Worm (Caenorhabditis elegans) whole organism, L4 larva: Measurements from ENCODE around the gene acc-3.

Experiments used
- F49E8.2 ChIP-seq: sonication (generic microtip); optimal IDR thresholded peaks from 2 replicates; lab custom pipeline; 2016; ENCODE audit warnings: missing compliant biosample characterization, mild to moderate bottlenecking, missing genetic modification characterization, borderline replicate concordance
- R02D3.7 ChIP-seq: fragments of 150-350 bp; sonication (generic microtip); optimal IDR thresholded peaks from 3 replicates; lab custom pipeline; 2014; ENCODE audit warnings: missing biosample characterization, missing genetic modification characterization
- T20F7.1 ChIP-seq: fragments of 200-800 bp; sonication (Bioruptor generic); optimal IDR thresholded peaks from 2 replicates; lab custom pipeline; 2018; ENCODE audit warnings: mild to moderate bottlenecking, missing genetic modification characterization, missing compliant biosample characterization
- T26A8.4 ChIP-seq: fragments of 200-800 bp; sonication (Bioruptor generic); IDR thresholded peaks from 2 replicates; pipeline ENCODE4 v1.3.6; 2022; ENCODE audit warnings: missing genetic modification characterization, missing compliant biosample characterization
- Y48G9A.11 ChIP-seq: fragments of 200-800 bp; sonication (Bioruptor generic); IDR thresholded peaks from 2 replicates; pipeline ENCODE4 v1.3.6; 2022; ENCODE audit warnings: missing genetic modification reagents, missing genetic modification characterization, missing compliant biosample characterization
- Y75B8A.6 ChIP-seq: fragments of 200-800 bp; sonication (Bioruptor generic); IDR thresholded peaks from 2 replicates; pipeline ENCODE4 v1.3.6; 2022; ENCODE audit warnings: missing genetic modification reagents, missing genetic modification characterization, missing compliant biosample characterization
- ama-1 ChIP-seq: fragments of 150-350 bp; optimal IDR thresholded peaks from 2 replicates; lab custom pipeline; 2014; ENCODE audit warnings: inconsistent platforms, mixed read lengths
- arid-1 ChIP-seq: fragments of 200-800 bp; sonication (Bioruptor generic); conservative IDR thresholded peaks from 2 replicates; pipeline ENCODE4 v1.3.6; 2022; ENCODE audit warnings: missing genetic modification reagents, missing genetic modification characterization, missing compliant biosample characterization
- ceh-28 ChIP-seq: fragments of 150-350 bp; optimal IDR thresholded peaks from 2 replicates; lab custom pipeline; 2014; ENCODE audit warnings: missing biosample characterization, missing genetic modification reagents, missing genetic modification characterization
- ceh-32 ChIP-seq: sonication (generic microtip); optimal IDR thresholded peaks from 2 replicates; lab custom pipeline; 2016; ENCODE audit warnings: mild to moderate bottlenecking, missing genetic modification characterization, missing compliant biosample characterization; ENCODE audit not compliant: poor library complexity
- ceh-62 ChIP-seq: sonication (generic microtip); optimal IDR thresholded peaks from 2 replicates; lab custom pipeline; 2017; ENCODE audit warnings: missing biosample characterization, missing genetic modification characterization
- daf-12 ChIP-seq: fragments of 150-350 bp; optimal IDR thresholded peaks from 2 replicates; lab custom pipeline; 2014; ENCODE audit warnings: missing biosample characterization, missing genetic modification reagents, missing genetic modification characterization
- daf-8 ChIP-seq: fragments of 200-800 bp; sonication (Bioruptor generic); IDR thresholded peaks from 2 replicates; pipeline ENCODE4 v1.3.6; 2022; ENCODE audit warnings: missing genetic modification characterization, missing compliant biosample characterization
- dmd-6 ChIP-seq: fragments of 200-800 bp; sonication (Bioruptor generic); IDR thresholded peaks from 2 replicates; pipeline ENCODE4 v1.3.6; 2022; ENCODE audit warnings: missing genetic modification reagents, missing genetic modification characterization, missing compliant biosample characterization
- dmd-9 ChIP-seq: fragments of 200-800 bp; sonication (Bioruptor generic); IDR thresholded peaks from 2 replicates; pipeline ENCODE4 v1.3.6; 2022; ENCODE audit warnings: missing genetic modification reagents, missing genetic modification characterization, missing compliant biosample characterization
- dpl-1 ChIP-seq: fragments of 150-350 bp; optimal IDR thresholded peaks from 2 replicates; lab custom pipeline; 2014; ENCODE audit warnings: missing biosample characterization, missing genetic modification reagents, missing genetic modification characterization
- egl-43 ChIP-seq: fragments of 200-800 bp; sonication (Bioruptor generic); IDR thresholded peaks from 2 replicates; pipeline ENCODE4 v1.3.6; 2022; ENCODE audit warnings: missing genetic modification reagents, missing genetic modification characterization, missing compliant biosample characterization
- hmg-1.1 ChIP-seq: fragments of 200-800 bp; sonication (Bioruptor generic); IDR thresholded peaks from 2 replicates; pipeline ENCODE4 v1.3.6; 2022; ENCODE audit warnings: missing genetic modification reagents, missing genetic modification characterization, missing compliant biosample characterization
- jun-1 ChIP-seq: fragments of 150-350 bp; optimal IDR thresholded peaks from 2 replicates; lab custom pipeline; 2014; ENCODE audit warnings: missing biosample characterization, missing genetic modification reagents, missing genetic modification characterization
- lim-7 ChIP-seq: fragments of 200-800 bp; sonication (Bioruptor generic); IDR thresholded peaks from 2 replicates; pipeline ENCODE4 v1.3.6; 2022; ENCODE audit warnings: missing genetic modification characterization, missing compliant biosample characterization
- lin-1 ChIP-seq: fragments of 200-800 bp; sonication (Bioruptor generic); IDR thresholded peaks from 2 replicates; pipeline ENCODE4 v1.3.6; 2022; ENCODE audit warnings: missing genetic modification reagents, missing genetic modification characterization, missing compliant biosample characterization
- lin-15B ChIP-seq: fragments of 150-350 bp; sonication (generic microtip); optimal IDR thresholded peaks from 3 replicates; lab custom pipeline; 2014; ENCODE audit warnings: missing biosample characterization, missing genetic modification characterization
- lin-29 ChIP-seq: fragments of 200-800 bp; sonication (Bioruptor generic); IDR thresholded peaks from 2 replicates; pipeline ENCODE4 v1.3.6; 2022; ENCODE audit warnings: missing genetic modification reagents, missing genetic modification characterization, missing compliant biosample characterization
- lsy-2 ChIP-seq, 2 experiments: fragments of 150-350 bp in 1 of 2; sonication (generic microtip) in 1 of 2; optimal IDR thresholded peaks; 2 replicates each; lab custom pipeline; 2014 to 2017; ENCODE audit warnings: missing biosample characterization in 2 of 2, missing genetic modification characterization in 2 of 2
- mdl-1 ChIP-seq, 2 experiments: fragments of 150-350 bp in 1 of 2; sonication (generic microtip) in 1 of 2; optimal IDR thresholded peaks; 2 replicates each; lab custom pipeline; 2014 to 2017; ENCODE audit warnings: missing biosample characterization in 2 of 2, missing genetic modification characterization in 2 of 2
- mdt-29 ChIP-seq: fragments of 200-800 bp; sonication (Bioruptor generic); IDR thresholded peaks from 2 replicates; pipeline ENCODE4 v1.3.6; 2022; ENCODE audit warnings: missing genetic modification reagents, missing genetic modification characterization, missing compliant biosample characterization
- mep-1 ChIP-seq: fragments of 150-350 bp; sonication (generic microtip); optimal IDR thresholded peaks from 3 replicates; lab custom pipeline; 2014; ENCODE audit warnings: missing biosample characterization, missing genetic modification characterization
- mes-2 ChIP-seq: sonication (generic microtip); optimal IDR thresholded peaks from 2 replicates; lab custom pipeline; 2016; ENCODE audit warnings: missing genotype, mild to moderate bottlenecking, missing genetic modification characterization, missing compliant biosample characterization; ENCODE audit not compliant: poor library complexity, severe bottlenecking
- mxl-2 ChIP-seq: fragments of 200-800 bp; sonication (Bioruptor generic); conservative IDR thresholded peaks from 2 replicates; pipeline ENCODE4 v1.3.6; 2022; ENCODE audit warnings: missing genetic modification reagents, missing genetic modification characterization, missing compliant biosample characterization
- nhr-10 ChIP-seq: fragments of 150-350 bp; optimal IDR thresholded peaks from 2 replicates; lab custom pipeline; 2014; ENCODE audit warnings: missing biosample characterization, missing genetic modification characterization
- nhr-11 ChIP-seq: fragments of 150-350 bp; optimal IDR thresholded peaks from 2 replicates; lab custom pipeline; 2014; ENCODE audit warnings: missing biosample characterization, missing genetic modification characterization
- nhr-111 ChIP-seq: fragments of 200-800 bp; sonication (Bioruptor generic); optimal IDR thresholded peaks from 2 replicates; lab custom pipeline; 2018; ENCODE audit warnings: mild to moderate bottlenecking, missing genetic modification characterization, missing compliant biosample characterization
- nhr-25 ChIP-seq: sonication (generic microtip); optimal IDR thresholded peaks from 2 replicates; lab custom pipeline; 2017; ENCODE audit warnings: missing genetic modification characterization, mild to moderate bottlenecking, missing compliant biosample characterization, antibody characterized with exemption, moderate library complexity, borderline replicate concordance; ENCODE audit not compliant: insufficient read depth
- nhr-28 ChIP-seq: fragments of 150-350 bp; optimal IDR thresholded peaks from 2 replicates; lab custom pipeline; 2014; ENCODE audit warnings: missing biosample characterization, missing genetic modification characterization
- nhr-42 ChIP-seq: fragments of 200-800 bp; sonication (Bioruptor generic); IDR thresholded peaks from 2 replicates; pipeline ENCODE4 v1.3.6; 2022; ENCODE audit warnings: missing genetic modification characterization, missing compliant biosample characterization
- nhr-6 ChIP-seq: fragments of 150-350 bp; optimal IDR thresholded peaks from 2 replicates; lab custom pipeline; 2014; ENCODE audit warnings: missing biosample characterization, missing genetic modification characterization
- nhr-76 ChIP-seq: fragments of 150-350 bp; optimal IDR thresholded peaks from 2 replicates; lab custom pipeline; 2014; ENCODE audit warnings: missing biosample characterization, missing genetic modification characterization
- pqm-1 ChIP-seq: sonication (generic microtip); optimal IDR thresholded peaks from 2 replicates; lab custom pipeline; 2017; ENCODE audit warnings: missing biosample characterization, missing genetic modification characterization
- sdz-12 ChIP-seq: fragments of 200-800 bp; sonication (Bioruptor generic); optimal IDR thresholded peaks from 2 replicates; lab custom pipeline; 2018; ENCODE audit warnings: mild to moderate bottlenecking, missing genetic modification characterization, missing compliant biosample characterization
- skn-1 ChIP-seq: fragments of 150-350 bp; optimal IDR thresholded peaks from 2 replicates; lab custom pipeline; 2014; ENCODE audit warnings: missing biosample characterization, missing genetic modification characterization
- snpc-4 ChIP-seq: fragments of 150-350 bp; optimal IDR thresholded peaks from 2 replicates; lab custom pipeline; 2014; ENCODE audit warnings: missing biosample characterization, missing genetic modification characterization
- tag-97 ChIP-seq: fragments of 200-800 bp; sonication (Bioruptor generic); IDR thresholded peaks from 2 replicates; pipeline ENCODE4 v1.3.6; 2022; ENCODE audit warnings: missing genetic modification characterization, missing compliant biosample characterization
- tra-1 ChIP-seq: fragments of 200-800 bp; sonication (Bioruptor generic); IDR thresholded peaks from 2 replicates; pipeline ENCODE4 v1.3.6; 2022; ENCODE audit warnings: missing genetic modification reagents, missing genetic modification characterization, missing compliant biosample characterization
- unc-130 ChIP-seq: sonication (generic microtip); optimal IDR thresholded peaks from 2 replicates; lab custom pipeline; 2016; ENCODE audit warnings: missing genetic modification reagents, missing genetic modification characterization, missing compliant biosample characterization
- unc-62 ChIP-seq, 3 experiments: fragments of 150-350 bp in 1 of 3; sonication (generic microtip); optimal IDR thresholded peaks in 2 of 3; peaks in 1 of 3; 1 replicate in 1 of 3; 2 replicates in 2 of 3; lab custom pipeline; 2014 to 2017; ENCODE audit warnings: missing biosample characterization in 3 of 3, missing genetic modification characterization in 3 of 3, missing genetic modification reagents in 3 of 3, missing genotype in 1 of 3
- zag-1 ChIP-seq: fragments of 150-350 bp; optimal IDR thresholded peaks from 2 replicates; lab custom pipeline; 2014; ENCODE audit warnings: missing biosample characterization, missing genetic modification characterization
- zfp-3 ChIP-seq: fragments of 200-800 bp; sonication (Bioruptor generic); conservative IDR thresholded peaks from 2 replicates; pipeline ENCODE4 v1.3.6; 2022; ENCODE audit warnings: missing genetic modification reagents, missing genetic modification characterization, missing compliant biosample characterization
- zip-11 ChIP-seq: fragments of 200-800 bp; sonication (Bioruptor generic); IDR thresholded peaks from 2 replicates; pipeline ENCODE4 v1.3.6; 2022; ENCODE audit warnings: missing genetic modification characterization, missing compliant biosample characterization
- ztf-11 ChIP-seq: fragments of 150-350 bp; optimal IDR thresholded peaks from 2 replicates; lab custom pipeline; 2014; ENCODE audit warnings: missing biosample characterization, missing genetic modification characterization
- ztf-7 ChIP-seq: fragments of 150-350 bp; optimal IDR thresholded peaks from 2 replicates; lab custom pipeline; 2014; ENCODE audit warnings: missing biosample characterization, missing genetic modification characterization

The acc-3 gene

ce11 chrX:4711698-4712329, 15.5 kb downstream of the acc-3 start, which contains the start of the genes dnj-14 and glit-1 (continued):
- TF ChIP-seq nhr-42 (GFP tag; lab: Robert Waterston, UW): peak; percentile 85
- TF ChIP-seq sdz-12 (GFP tag; lab: Kevin White, UChicago): no peak
- peak; percentile 76 for TF ChIP-seq jun-1
- TF ChIP-seq F49E8.2: no peak
- TF ChIP-seq tra-1 (GFP tag; lab: Robert Waterston, UW): 0 out of 2 replicates have a peak, but pooled peaks have one; percentile 39
- TF ChIP-seq ceh-32 (tag; lab: Kevin White, UChicago): no peak
- peak; percentile 16 for TF ChIP-seq ama-1 (lab: Kevin White, UChicago)
- no peak for TF ChIP-seq tag-97 (GFP tag; lab: Robert Waterston, UW)
- peak; percentile 30; the same call in 1 of the 2 replicates for TF ChIP-seq arid-1 (GFP tag; lab: Robert Waterston, UW)
- peak; percentile 76 for TF ChIP-seq T20F7.1 (GFP tag; lab: Kevin White, UChicago)
- peak; percentile 95 to 98 for TF ChIP-seq lsy-2 (tag; optimal IDR thresholded peaks at IDR 0.05; lab: Kevin White, UChicago)
- TF ChIP-seq ceh-28 (tag; lab: Kevin White, UChicago): peak; percentile 16
- no peak for TF ChIP-seq pqm-1 (tag; lab: Kevin White, UChicago)
- TF ChIP-seq mdt-29 (GFP tag; lab: Robert Waterston, UW): peak; percentile 47; the same call in 1 of the 2 replicates
- no peak for TF ChIP-seq ztf-11 (tag; lab: Kevin White, UChicago)
- TF ChIP-seq skn-1 (tag; lab: Kevin White, UChicago): no peak
- TF ChIP-seq dpl-1: peak; percentile 76
- TF ChIP-seq ceh-62 (tag; lab: Kevin White, UChicago): no peak
- no peak for TF ChIP-seq unc-130 (GFP tag; lab: Kevin White, UChicago)
- peak; percentile 89 for TF ChIP-seq dmd-6 (GFP tag; lab: Robert Waterston, UW)
- no peak for TF ChIP-seq mxl-2 (GFP tag; lab: Robert Waterston, UW)
- peak; percentile 67 for TF ChIP-seq ztf-7 (tag; lab: Kevin White, UChicago)
- TF ChIP-seq hmg-1.1 (GFP tag; lab: Robert Waterston, UW): peak; percentile 88
- peak; percentile 80 for TF ChIP-seq nhr-25 (tag; lab: Kevin White, UChicago)
- peak; percentile 50 for TF ChIP-seq nhr-10 (tag; lab: Kevin White, UChicago)
- TF ChIP-seq daf-8 (GFP tag; lab: Robert Waterston, UW): no peak
- TF ChIP-seq lin-1 (GFP tag; lab: Robert Waterston, UW): peak; percentile 62
- no peak for TF ChIP-seq nhr-111 (GFP tag; lab: Kevin White, UChicago)
- no peak for TF ChIP-seq R02D3.7 (tag; lab: Kevin White, UChicago)
- TF ChIP-seq lin-29 (GFP tag; lab: Robert Waterston, UW): no peak
- TF ChIP-seq dmd-9: peak; percentile 57; the same call in 1 of the 2 replicates
- peak in 1 of 2 experiments; percentile 86 for TF ChIP-seq unc-62 (GFP tag; optimal IDR thresholded peaks at IDR 0.05 in 1 of 2; lab: Kevin White, UChicago)
- TF ChIP-seq unc-62 (tag; optimal IDR thresholded peaks at IDR 0.05; lab: Kevin White, UChicago): no peak
- no peak for TF ChIP-seq Y75B8A.6
- TF ChIP-seq egl-43: peak; percentile 66; the same call in 1 of the 2 replicates
- no peak for TF ChIP-seq nhr-76
- TF ChIP-seq daf-12 (tag; lab: Kevin White, UChicago): no peak
- TF ChIP-seq mes-2 (tag; lab: Kevin White, UChicago): peak; percentile 90
- 0 out of 2 replicates have a peak, but pooled peaks have one; percentile 11 for TF ChIP-seq lim-7
- peak; percentile 88 for TF ChIP-seq nhr-11 (tag; lab: Kevin White, UChicago)
- peak; percentile 82 for TF ChIP-seq nhr-6
- TF ChIP-seq zip-11 (GFP tag; lab: Robert Waterston, UW): no peak
- peak; percentile 82 for TF ChIP-seq T26A8.4 (GFP tag; lab: Robert Waterston, UW)
- no peak for TF ChIP-seq zag-1
- TF ChIP-seq mep-1: peak; percentile 94
- peak; percentile 18 for TF ChIP-seq lin-15B (tag; lab: Kevin White, UChicago)
- TF ChIP-seq nhr-28: peak; percentile 83
- no peak for TF ChIP-seq zfp-3 (GFP tag; lab: Robert Waterston, UW)
- TF ChIP-seq Y48G9A.11: no peak
- peak; percentile 21 to 91 for TF ChIP-seq mdl-1 (tag; optimal IDR thresholded peaks at IDR 0.05; lab: Kevin White, UChicago)
- no peak for TF ChIP-seq snpc-4
